Worm (Caenorhabditis elegans): ENCODE measurements around the gene C34C12.12.

- TF ChIP-seq ama-1 (optimal IDR thresholded peaks at IDR 0.05) (no peak), ttx-3 (tag; optimal IDR thresholded peaks at IDR 0.05) (no peak), eyg-1 (tag; optimal IDR thresholded peaks at IDR 0.05) (no peak)
Observed at ce11 chrIII:3478795-3479398, 25.9 kb downstream of the C34C12.12 start.

All from whole organism, late embryonic.